Fruit fly (Drosophila melanogaster): ENCODE results near the gene Dhrs4.

Gene Dhrs4

DNA sequence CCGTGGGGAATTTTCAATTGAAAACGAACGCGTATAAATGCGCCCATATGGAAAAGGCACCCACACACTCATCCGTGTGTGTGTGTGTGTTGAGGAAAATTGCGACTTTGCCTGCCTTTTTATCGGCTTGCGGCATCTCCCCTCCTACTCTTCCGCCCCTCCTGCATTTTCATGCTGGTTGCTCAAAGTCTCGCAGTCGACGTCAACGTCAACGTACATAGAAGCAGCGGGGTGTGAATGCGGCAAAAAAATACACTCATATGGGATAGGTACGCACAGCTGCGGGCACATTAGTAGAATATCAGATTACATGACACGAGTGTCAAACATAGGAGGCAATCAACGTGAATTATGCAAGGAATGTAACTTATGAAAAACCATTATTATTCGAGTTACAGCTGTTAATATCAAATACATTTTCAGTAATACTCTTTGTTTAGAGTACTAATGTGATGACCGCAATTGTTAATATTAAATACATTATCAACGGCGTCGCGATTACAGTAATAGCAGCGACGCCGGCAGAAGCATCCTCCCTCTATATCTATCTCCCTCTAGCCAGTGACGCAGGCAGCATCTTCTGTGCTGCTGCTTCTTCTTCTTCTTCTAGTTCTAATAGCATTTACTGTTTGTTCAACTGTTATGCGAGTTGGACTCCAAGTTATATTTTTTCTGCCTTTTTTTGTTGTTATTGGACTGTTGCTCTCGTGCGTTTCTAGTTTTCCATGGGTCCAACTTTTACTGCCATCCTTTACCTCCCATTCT, 45.5 kb upstream of the Dhrs4 start (continued):
- TF ChIP-seq zfh1 (GFP tag; IDR thresholded peaks at IDR 0.05) (peak; percentile 91), Blimp-1 (GFP tag; optimal IDR thresholded peaks at IDR 0.05) (peak; percentile 85), tll (GFP tag; optimal IDR thresholded peaks at IDR 0.05) (peak in 1 of 2 experiments; percentile 17), C15 (GFP tag; IDR thresholded peaks at IDR 0.05) (peak; percentile 11; the same call in 1 of the 3 replicates), CG7786 (GFP tag; optimal IDR thresholded peaks at IDR 0.05) (peak; percentile 90), CG17361 (GFP tag; IDR thresholded peaks at IDR 0.05) (peak; percentile 87), Ptx1 (GFP tag; IDR thresholded peaks at IDR 0.05) (peak; percentile 92), nau (GFP tag; optimal IDR thresholded peaks at IDR 0.05) (peak; percentile 86), grn (GFP tag; optimal IDR thresholded peaks at IDR 0.05) (peak; percentile 30), pan (optimal IDR thresholded peaks at IDR 0.05) (no peak), pan (GFP tag; optimal IDR thresholded peaks at IDR 0.05 in 1 of 2, IDR thresholded peaks at IDR 0.05 in 1 of 2) (peak in 1 of 2 experiments; percentile 92), CG11723 (GFP tag; optimal IDR thresholded peaks at IDR 0.05) (peak; percentile 69), CG13894 (tag; optimal IDR thresholded peaks at IDR 0.05) (peak; percentile 54), NK7.1 (GFP tag; optimal IDR thresholded peaks at IDR 0.05) (peak; percentile 67), zen (tag; optimal IDR thresholded peaks at IDR 0.05) (peak; percentile 91), Hr51 (GFP tag; optimal IDR thresholded peaks at IDR 0.05) (peak; percentile 68 to 89), CG8388 (GFP tag; optimal IDR thresholded peaks at IDR 0.05) (peak; percentile 87), CG3407 (GFP tag; optimal IDR thresholded peaks at IDR 0.05) (peak; percentile 85), CoRest (tag; optimal IDR thresholded peaks at IDR 0.05) (peak; percentile 87), HHEX (GFP tag; optimal IDR thresholded peaks at IDR 0.05) (peak; percentile 86), CG31365 (tag; optimal IDR thresholded peaks at IDR 0.05) (peak; percentile 85), cad (GFP tag; optimal IDR thresholded peaks at IDR 0.05) (no peak), dmrt11E (tag; optimal IDR thresholded peaks at IDR 0.05) (peak; percentile 93), Bteb2 (GFP tag; optimal IDR thresholded peaks at IDR 0.05) (peak; percentile 79), CG4854 (GFP tag; optimal IDR thresholded peaks at IDR 0.05) (peak; percentile 85), CG6689 (GFP tag; IDR thresholded peaks at IDR 0.05) (peak; percentile 89), Ravus (GFP tag; IDR thresholded peaks at IDR 0.05) (peak; percentile 39), CG10267 (tag; optimal IDR thresholded peaks at IDR 0.05) (peak; percentile 83), CG10654 (GFP tag; optimal IDR thresholded peaks at IDR 0.05) (peak; percentile 86), dati (GFP tag; IDR thresholded peaks at IDR 0.05) (peak; percentile 88), CG7357 (GFP tag; IDR thresholded peaks at IDR 0.05) (peak; percentile 77), CG6254 (GFP tag; optimal IDR thresholded peaks at IDR 0.05) (peak; percentile 90), jing (GFP tag; optimal IDR thresholded peaks at IDR 0.05) (peak; percentile 90), Doc2 (GFP tag; IDR thresholded peaks at IDR 0.05) (no peak), CG2678 (tag; optimal IDR thresholded peaks at IDR 0.05) (peak; percentile 94), CG14441 (GFP tag; IDR thresholded peaks at IDR 0.05) (peak; percentile 87), jumu (GFP tag; optimal IDR thresholded peaks at IDR 0.05) (peak; percentile 89), CG16779 (GFP tag; IDR thresholded peaks at IDR 0.05) (peak; percentile 68; the same call in 1 of the 2 replicates), sug (tag; optimal IDR thresholded peaks at IDR 0.05) (peak; percentile 30), dm (GFP tag; optimal IDR thresholded peaks at IDR 0.05) (peak; percentile 80), CG16813 (GFP tag; IDR thresholded peaks at IDR 0.05; ENCODE audit: partially characterized antibody) (no peak), CG7839 (tag; optimal IDR thresholded peaks at IDR 0.05) (peak; percentile 94), Nf-YB (GFP tag; optimal IDR thresholded peaks at IDR 0.05) (peak; percentile 79), insv (GFP tag; optimal IDR thresholded peaks at IDR 0.05) (peak in 1 of 2 experiments; percentile 68), CG2889 (GFP tag; IDR thresholded peaks at IDR 0.05) (peak; percentile 62; the same call in 2 of the 3 replicates), wor (GFP tag; IDR thresholded peaks at IDR 0.05) (peak; percentile 80), sr (GFP tag; IDR thresholded peaks at IDR 0.05) (peak; percentile 59; the same call in 1 of the 3 replicates), CG15011 (GFP tag; optimal IDR thresholded peaks at IDR 0.05) (peak; percentile 80)
